Worm (Caenorhabditis elegans): ENCODE measurements around the gene fut-5.

DNA sequence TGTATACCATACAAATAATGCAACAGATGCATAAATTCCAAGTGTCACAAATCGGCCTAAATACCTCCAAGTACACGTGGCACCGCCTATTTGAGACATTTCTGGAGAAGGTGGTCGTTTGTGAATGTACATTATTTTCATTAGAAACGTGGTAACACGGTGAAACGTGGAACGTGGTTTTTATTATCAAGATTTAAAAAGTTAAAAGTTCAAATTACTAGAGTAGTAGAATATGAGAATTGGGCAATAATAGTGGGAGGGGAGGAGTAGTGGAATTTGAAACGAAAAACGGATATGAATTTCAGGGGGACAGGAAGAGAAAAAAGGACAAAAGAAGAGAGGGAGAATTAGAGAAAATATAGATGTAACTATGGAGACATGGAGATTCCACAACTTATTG, 11.6 kb downstream of the fut-5 start, which contains the start of gene fut-6:
- TF ChIP-seq pha-4 (tag; optimal IDR thresholded peaks at IDR 0.05) = no peak
- TF ChIP-seq nhr-76 (tag; optimal IDR thresholded peaks at IDR 0.05) = no peak
